Fruit fly (Drosophila melanogaster): ENCODE measurements around the gene Ir68a.

The Ir68a gene

dm6 chr3L:11261456-11262082 is 25.6 kb upstream of the Ir68a start:
- peak; percentile 97 for TF ChIP-seq CG17801 (GFP tag; optimal IDR thresholded peaks at IDR 0.05; ENCODE audit: partially characterized antibody)

dm6 chr3L:11260737-11261455 is 24.9 kb upstream of the Ir68a start:
- TF ChIP-seq CG17801 (GFP tag; optimal IDR thresholded peaks at IDR 0.05; ENCODE audit: partially characterized antibody), result peak; percentile 90

dm6 chr3L:11260275-11260734 is 24.3 kb upstream of the Ir68a start:
- TF ChIP-seq CG17801 (GFP tag; optimal IDR thresholded peaks at IDR 0.05; ENCODE audit: partially characterized antibody), result no peak

- TF ChIP-seq CG17801 (GFP tag; optimal IDR thresholded peaks at IDR 0.05; ENCODE audit: partially characterized antibody), result no peak
These were observed 23.7 kb upstream of the Ir68a start for dm6 chr3L:11259759-11260158.

dm6 chr3L:11258392-11258791 is 22.4 kb upstream of the Ir68a start:
- TF ChIP-seq CG17801 (GFP tag; optimal IDR thresholded peaks at IDR 0.05; ENCODE audit: partially characterized antibody), result no peak

- peak; percentile 42 for TF ChIP-seq CG17801 (GFP tag; optimal IDR thresholded peaks at IDR 0.05; ENCODE audit: partially characterized antibody)
These were observed 20.3 kb upstream of the Ir68a start for dm6 chr3L:11256147-11256971.

dm6 chr3L:11254470-11255185 is 18.6 kb upstream of the Ir68a start:
- TF ChIP-seq CG17801 (GFP tag; optimal IDR thresholded peaks at IDR 0.05; ENCODE audit: partially characterized antibody), result no peak

dm6 chr3L:11253690-11254243 is 17.7 kb upstream of the Ir68a start:
- TF ChIP-seq CG17801 (GFP tag; optimal IDR thresholded peaks at IDR 0.05; ENCODE audit: partially characterized antibody), result no peak

dm6 chr3L:11253140-11253539 is 17.1 kb upstream of the Ir68a start:
- TF ChIP-seq CG17801 (GFP tag; optimal IDR thresholded peaks at IDR 0.05; ENCODE audit: partially characterized antibody), result peak; percentile 34

- TF ChIP-seq CG17801 (GFP tag; optimal IDR thresholded peaks at IDR 0.05; ENCODE audit: partially characterized antibody), result no peak
These were observed 16.6 kb upstream of the Ir68a start for dm6 chr3L:11252424-11253118.

- TF ChIP-seq CG17801 (GFP tag; optimal IDR thresholded peaks at IDR 0.05; ENCODE audit: partially characterized antibody), result peak; percentile 79
These were observed 15.9 kb upstream of the Ir68a start, which contains the start of gene scyl for dm6 chr3L:11251721-11252423. Gene scyl (plus strand): TSS chr3L:11252307.

dm6 chr3L:11248303-11248702 is 12.3 kb upstream of the Ir68a start:
- peak; percentile 3 for TF ChIP-seq CG17801 (GFP tag; optimal IDR thresholded peaks at IDR 0.05; ENCODE audit: partially characterized antibody)
